Worm (Caenorhabditis elegans): ENCODE measurements around the gene C09H5.7.

The C09H5.7 gene

DNA sequence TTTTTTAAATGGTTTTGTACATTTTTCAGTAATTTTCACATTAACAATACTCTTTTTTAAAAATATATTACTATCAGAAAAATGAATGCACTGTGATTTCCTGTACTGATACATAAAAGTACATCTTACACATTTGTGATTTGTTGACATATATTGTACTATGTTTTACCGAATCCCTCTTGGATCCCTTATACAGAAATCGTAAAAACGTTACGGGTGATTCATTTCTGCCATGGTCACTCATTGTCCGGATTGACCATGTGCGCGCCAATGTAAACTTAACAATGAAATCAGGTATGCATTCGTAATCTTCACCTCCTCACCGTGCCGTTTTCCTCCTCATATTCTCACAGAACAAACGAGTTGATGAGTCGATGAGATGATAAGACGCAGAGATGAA, 30.9 kb downstream of the C09H5.7 start, which contains the start of gene ZC513.2:
TSS of gene ZC513.2 (plus strand) at position 301 of the 400 bp plus-strand sequence.
- no peak for TF ChIP-seq ceh-16 (tag; optimal IDR thresholded peaks at IDR 0.05)
- no peak for TF ChIP-seq mml-1 (tag; optimal IDR thresholded peaks at IDR 0.05)
- TF ChIP-seq daf-12 (tag; optimal IDR thresholded peaks at IDR 0.05), result no peak
- no peak for TF ChIP-seq zag-1 (tag; optimal IDR thresholded peaks at IDR 0.05)
- TF ChIP-seq jun-1 (tag; optimal IDR thresholded peaks at IDR 0.05), result no peak

DNA sequence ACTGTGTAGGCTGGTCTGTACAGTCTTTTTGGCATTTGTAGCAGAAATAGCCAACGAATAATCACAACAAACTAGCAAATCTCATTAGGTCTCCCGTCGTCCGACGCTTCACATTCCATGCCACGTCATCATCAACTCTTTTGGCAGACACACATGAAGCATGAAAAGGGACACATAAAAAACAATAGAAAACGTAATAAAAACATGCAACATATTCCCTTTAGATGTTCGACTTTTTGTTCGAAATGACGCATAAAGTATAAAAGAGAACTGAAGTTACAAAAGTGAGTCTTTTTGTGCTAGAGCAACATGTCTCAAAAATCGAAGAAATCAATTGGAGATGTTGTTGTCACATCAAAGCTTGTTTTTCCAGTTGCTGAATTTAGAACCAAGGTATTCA, 33.2 kb downstream of the C09H5.7 start, which contains the start of gene sth-1:
TSS of gene sth-1 (plus strand) at position 301 of the 400 bp plus-strand sequence.
- TF ChIP-seq elt-3 (tag; optimal IDR thresholded peaks at IDR 0.05), result no peak
- TF ChIP-seq egl-5 (tag; optimal IDR thresholded peaks at IDR 0.05), result no peak
- TF ChIP-seq eor-1 (tag; optimal IDR thresholded peaks at IDR 0.05), result no peak
- no peak for TF ChIP-seq mdl-1 (tag; optimal IDR thresholded peaks at IDR 0.05)
- no peak for TF ChIP-seq tbx-2 (tag; optimal IDR thresholded peaks at IDR 0.05)
- no peak for TF ChIP-seq nhr-67 (tag; optimal IDR thresholded peaks at IDR 0.05)
- TF ChIP-seq nhr-23 (tag; optimal IDR thresholded peaks at IDR 0.05), result no peak
- no peak for TF ChIP-seq snpc-4 (tag; optimal IDR thresholded peaks at IDR 0.05)
- TF ChIP-seq unc-62 (GFP tag; optimal IDR thresholded peaks at IDR 0.05), result no peak
- no peak for TF ChIP-seq ztf-11 (tag; optimal IDR thresholded peaks at IDR 0.05)
- no peak for TF ChIP-seq elt-1 (tag; optimal IDR thresholded peaks at IDR 0.05)
- no peak for TF ChIP-seq nhr-77 (tag; optimal IDR thresholded peaks at IDR 0.05)
- no peak for TF ChIP-seq lin-15B (tag; optimal IDR thresholded peaks at IDR 0.05)

DNA sequence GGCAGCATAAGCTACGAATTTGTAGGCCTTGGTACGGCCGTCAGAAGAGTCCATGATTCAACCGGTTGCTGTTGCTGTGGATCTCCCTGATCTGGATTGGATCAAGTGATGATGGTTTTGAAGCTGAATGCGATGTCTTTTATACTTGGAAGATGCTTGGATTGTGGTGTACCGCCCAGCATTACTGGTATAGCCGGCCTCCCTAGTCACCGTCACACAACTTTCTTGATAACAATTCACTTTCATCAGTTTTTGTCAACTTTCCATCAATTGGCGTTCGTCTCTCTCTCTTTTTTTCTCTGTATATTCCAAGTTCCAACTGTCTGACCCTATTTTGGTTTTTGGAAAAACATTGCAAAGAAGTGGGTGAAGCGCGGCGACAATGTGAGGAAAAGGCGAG, 34.2 kb downstream of the C09H5.7 start, which contains the start of gene col-43:
TSS of gene col-43 (minus strand) at position 101 of the 400 bp plus-strand sequence.
- TF ChIP-seq elt-2 (tag; optimal IDR thresholded peaks at IDR 0.05) (no peak), mdl-1 (tag; optimal IDR thresholded peaks at IDR 0.05) (no peak), ztf-11 (tag; optimal IDR thresholded peaks at IDR 0.05) (no peak), lin-39 (tag; optimal IDR thresholded peaks at IDR 0.05) (no peak)

DNA sequence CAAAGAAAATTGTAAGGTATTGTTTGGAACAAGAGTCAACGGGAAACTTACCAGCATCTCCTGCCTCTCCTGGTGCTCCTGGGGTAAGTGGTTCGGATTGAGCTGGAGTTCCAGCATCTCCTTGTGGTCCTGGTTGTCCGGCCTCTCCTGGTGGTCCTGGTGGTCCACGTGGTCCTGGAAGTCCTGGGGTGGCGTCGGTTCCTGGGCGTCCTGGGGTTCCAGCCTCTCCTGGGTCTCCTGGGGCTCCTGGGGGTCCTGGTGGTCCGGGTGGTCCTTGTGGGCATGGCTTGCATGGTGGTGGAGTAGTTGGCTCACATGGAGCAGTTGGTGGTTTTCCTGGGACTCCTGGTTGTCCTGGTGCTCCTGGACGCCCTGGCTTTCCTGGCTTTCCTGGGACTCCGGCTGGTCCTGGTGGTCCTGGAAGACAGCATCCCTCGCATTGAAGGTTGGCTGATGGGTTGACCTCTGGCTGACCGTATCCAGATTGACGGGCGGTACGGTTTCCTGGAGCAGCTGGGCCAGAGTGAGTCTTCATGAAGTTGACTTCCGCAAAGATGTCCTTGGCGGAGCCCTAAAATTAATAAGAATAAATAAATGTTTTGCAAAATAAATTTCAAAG, 34.9 kb downstream of the C09H5.7 start:
- TF ChIP-seq nhr-12 (tag; optimal IDR thresholded peaks at IDR 0.05), result no peak
- no peak for TF ChIP-seq elt-3 (tag; optimal IDR thresholded peaks at IDR 0.05)

DNA sequence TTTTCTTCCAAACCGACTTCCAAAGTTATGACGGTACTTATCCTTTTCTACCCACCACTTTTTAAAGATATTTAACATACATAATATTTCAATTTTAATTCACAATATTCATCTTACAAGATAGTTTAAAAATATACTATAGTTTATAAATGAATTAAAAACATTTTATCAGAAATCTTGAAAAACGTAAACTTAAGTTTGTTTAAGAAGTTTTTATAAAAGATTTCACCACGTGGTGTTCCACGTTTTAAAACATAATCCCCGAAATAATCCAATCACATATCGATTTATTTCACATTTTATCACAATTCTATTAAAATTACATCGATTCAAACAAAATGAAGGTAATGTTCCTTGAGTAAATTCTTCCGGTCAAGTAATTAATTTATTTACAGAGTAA, 38.3 kb downstream of the C09H5.7 start, which contains the start of gene ZC513.3:
TSS of gene ZC513.3 (plus strand) at position 301 of the 400 bp plus-strand sequence.
- TF ChIP-seq nhr-28 (tag; optimal IDR thresholded peaks at IDR 0.05) (no peak), skn-1 (tag; optimal IDR thresholded peaks at IDR 0.05) (no peak), unc-62 (GFP tag; optimal IDR thresholded peaks at IDR 0.05) (no peak), eor-1 (tag; optimal IDR thresholded peaks at IDR 0.05) (no peak), zag-1 (tag; optimal IDR thresholded peaks at IDR 0.05) (no peak), egl-27 (tag; optimal IDR thresholded peaks at IDR 0.05) (no peak), nhr-237 (tag; optimal IDR thresholded peaks at IDR 0.05) (no peak), ZK546.5 (tag; optimal IDR thresholded peaks at IDR 0.05) (no peak), lsy-12 (tag; optimal IDR thresholded peaks at IDR 0.05) (no peak), unc-39 (tag; optimal IDR thresholded peaks at IDR 0.05) (no peak), nhr-11 (tag; optimal IDR thresholded peaks at IDR 0.05) (no peak), nfya-1 (tag; optimal IDR thresholded peaks at IDR 0.05; ENCODE audit: insufficient read depth) (no peak), ceh-82 (tag; optimal IDR thresholded peaks at IDR 0.05) (no peak), lin-39 (tag; optimal IDR thresholded peaks at IDR 0.05) (no peak), aly-2 (tag; optimal IDR thresholded peaks at IDR 0.05) (no peak), elt-2 (tag; optimal IDR thresholded peaks at IDR 0.05) (no peak), fkh-10 (GFP tag; optimal IDR thresholded peaks at IDR 0.05) (no peak)

DNA sequence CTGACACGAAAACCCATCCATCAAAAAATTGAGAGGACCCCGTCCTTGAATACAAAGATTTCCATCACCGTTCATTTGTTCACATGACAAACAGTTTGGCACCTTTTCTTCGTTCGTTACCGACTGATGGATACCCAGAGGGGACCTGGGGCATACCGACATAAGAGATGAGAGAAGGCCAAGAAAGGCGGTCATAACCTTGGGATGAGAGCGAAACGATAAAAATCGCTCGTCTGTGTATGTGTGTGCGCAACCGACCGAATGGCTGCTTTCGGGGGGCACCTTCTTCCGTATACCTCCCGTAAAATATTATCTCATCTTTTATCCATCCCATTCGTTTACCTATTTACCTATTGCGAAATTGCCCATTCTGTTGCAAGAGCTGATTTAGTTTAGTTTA, 40.1 kb downstream of the C09H5.7 start:
- TF ChIP-seq nhr-23 (tag; optimal IDR thresholded peaks at IDR 0.05) (peak; percentile 45), ceh-9 (tag; optimal IDR thresholded peaks at IDR 0.05) (no peak), pqm-1 (tag; optimal IDR thresholded peaks at IDR 0.05) (no peak), elt-1 (tag; optimal IDR thresholded peaks at IDR 0.05) (peak; percentile 35), nhr-237 (tag; optimal IDR thresholded peaks at IDR 0.05) (no peak), sea-2 (GFP tag; optimal IDR thresholded peaks at IDR 0.05) (no peak), nhr-25 (tag; optimal IDR thresholded peaks at IDR 0.05) (peak; percentile 66)
